Worm (Caenorhabditis elegans): ENCODE measurements around the gene hmg-5.

- TF ChIP-seq med-1 (GFP tag; optimal IDR thresholded peaks at IDR 0.05; ENCODE audit: insufficient read depth) (no peak), klf-2 (GFP tag; conservative IDR thresholded peaks at IDR 0.05) (no peak), flt-1 (GFP tag; IDR thresholded peaks at IDR 0.05) (no peak), ref-1 (GFP tag; conservative IDR thresholded peaks at IDR 0.05) (no peak), ztf-23 (GFP tag; IDR thresholded peaks at IDR 0.05) (no peak), cog-1 (tag; optimal IDR thresholded peaks at IDR 0.05) (no peak)
These were observed 15.6 kb upstream of the hmg-5 start for ce11 chrIV:7661569-7661968.

Measured in whole organism, midembryonic.